Worm (Caenorhabditis elegans): ENCODE data around the gene nhr-127.

nhr-127 gene

DNA sequence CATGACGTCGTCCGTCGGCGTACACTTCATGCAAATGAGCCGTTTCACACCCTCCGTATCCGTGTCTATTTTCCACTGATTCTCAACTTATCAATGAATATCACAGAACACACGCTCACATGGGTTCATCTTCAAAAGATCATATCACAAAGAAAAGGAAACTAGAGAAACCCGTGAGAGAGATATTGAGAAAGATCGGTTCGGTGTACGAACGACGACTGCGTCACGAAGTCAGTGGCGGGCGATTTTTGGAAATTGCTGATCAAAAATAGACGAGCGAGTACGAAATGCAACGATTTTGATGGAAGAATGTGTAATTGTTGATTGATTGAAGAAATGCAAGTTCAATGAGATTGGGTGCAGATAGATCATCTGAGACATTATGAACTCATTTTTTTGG is 46.5 kb upstream of the nhr-127 start (continued):
- TF ChIP-seq nhr-47 (tag; optimal IDR thresholded peaks at IDR 0.05): no peak
- TF ChIP-seq jun-1 (tag; optimal IDR thresholded peaks at IDR 0.05): no peak
- TF ChIP-seq pax-3 (tag; optimal IDR thresholded peaks at IDR 0.05): no peak
- no peak for TF ChIP-seq tlp-1 (tag; optimal IDR thresholded peaks at IDR 0.05)
- peak; percentile 64 for TF ChIP-seq snu-23 (GFP tag; optimal IDR thresholded peaks at IDR 0.05)
- peak; percentile 39; the same call in 1 of the 2 replicates for TF ChIP-seq grh-1 (GFP tag; IDR thresholded peaks at IDR 0.05)
- TF ChIP-seq unc-130 (tag; optimal IDR thresholded peaks at IDR 0.05): no peak
- TF ChIP-seq elt-2 (tag; optimal IDR thresholded peaks at IDR 0.05): no peak
- TF ChIP-seq fkh-10 (GFP tag; optimal IDR thresholded peaks at IDR 0.05): no peak
- no peak for TF ChIP-seq sptf-1 (tag; optimal IDR thresholded peaks at IDR 0.05)
- no peak for TF ChIP-seq mep-1 (tag; optimal IDR thresholded peaks at IDR 0.05)
- no peak for TF ChIP-seq unc-86 (tag; optimal IDR thresholded peaks at IDR 0.05)
- TF ChIP-seq ces-1 (GFP tag; optimal IDR thresholded peaks at IDR 0.05): no peak
- TF ChIP-seq egl-27 (tag; optimal IDR thresholded peaks at IDR 0.05): no peak
- TF ChIP-seq ets-5 (GFP tag; IDR thresholded peaks at IDR 0.05): no peak
- TF ChIP-seq fkh-4 (tag; optimal IDR thresholded peaks at IDR 0.05; ENCODE audit: borderline replicate concordance): no peak
- no peak for TF ChIP-seq nhr-84 (tag; optimal IDR thresholded peaks at IDR 0.05)
- TF ChIP-seq ztf-4 (tag; optimal IDR thresholded peaks at IDR 0.05): no peak
- no peak for TF ChIP-seq ceh-88 (GFP tag; IDR thresholded peaks at IDR 0.05)
- TF ChIP-seq lin-14 (GFP tag; optimal IDR thresholded peaks at IDR 0.05): peak; percentile 76
- no peak for TF ChIP-seq mef-2 (tag; optimal IDR thresholded peaks at IDR 0.05)
- TF ChIP-seq efl-1 (optimal IDR thresholded peaks at IDR 0.05): no peak
- TF ChIP-seq efl-1 (GFP tag; optimal IDR thresholded peaks at IDR 0.05 in 1 of 2): no peak
- TF ChIP-seq fos-1 (tag; optimal IDR thresholded peaks at IDR 0.05): no peak
- TF ChIP-seq dsc-1 (tag; optimal IDR thresholded peaks at IDR 0.05): no peak
- TF ChIP-seq unc-30 (tag; optimal IDR thresholded peaks at IDR 0.05): no peak
- TF ChIP-seq lin-39 (tag; optimal IDR thresholded peaks at IDR 0.05): no peak
- no peak for TF ChIP-seq irx-1 (tag; optimal IDR thresholded peaks at IDR 0.05)

ce11 chrV:16214505-16214904 is 45.3 kb upstream of the nhr-127 start, which contains the start of gene F11A5.9:
F11A5.9 (plus strand) TSS chrV:16214890.
- TF ChIP-seq nhr-19 (GFP tag; conservative IDR thresholded peaks at IDR 0.05) (peak; percentile 19; the same call in 1 of the 2 replicates), sup-37 (GFP tag; optimal IDR thresholded peaks at IDR 0.05) (no peak), lsy-2 (tag; optimal IDR thresholded peaks at IDR 0.05) (peak in 1 of 2 experiments; percentile 35), blmp-1 (tag; optimal IDR thresholded peaks at IDR 0.05) (peak; percentile 38), elt-3 (tag; optimal IDR thresholded peaks at IDR 0.05) (peak in 2 of 6 experiments; percentile 5 to 69), unc-98 (GFP tag; IDR thresholded peaks at IDR 0.05) (no peak), C34B4.2 (tag; optimal IDR thresholded peaks at IDR 0.05) (no peak), lin-35 (GFP tag; optimal IDR thresholded peaks at IDR 0.05) (peak in 1 of 2 experiments; percentile 9)

- TF ChIP-seq fos-1 (tag; optimal IDR thresholded peaks at IDR 0.05) (no peak), lin-14 (GFP tag; optimal IDR thresholded peaks at IDR 0.05) (no peak), elt-3 (tag; optimal IDR thresholded peaks at IDR 0.05) (peak in 1 of 6 experiments; percentile 26), ceh-63 (GFP tag; optimal IDR thresholded peaks at IDR 0.05) (no peak), nhr-71 (tag; optimal IDR thresholded peaks at IDR 0.05) (no peak), fkh-4 (tag; optimal IDR thresholded peaks at IDR 0.05; ENCODE audit: borderline replicate concordance) (no peak), unc-98 (GFP tag; IDR thresholded peaks at IDR 0.05) (no peak), efl-1 (optimal IDR thresholded peaks at IDR 0.05) (no peak), efl-1 (GFP tag; optimal IDR thresholded peaks at IDR 0.05 in 1 of 2) (peak in 1 of 2 experiments; percentile 31)
Observed at ce11 chrV:16218522-16218921, 41.3 kb upstream of the nhr-127 start, which contains the start of gene F11A5.15. F11A5.15 (minus strand) TSS chrV:16218622.

All from whole organism, L1 larva.